Fruit fly (Drosophila melanogaster) whole organism, wandering third instar larva: ENCODE results near the gene Sfp77F.

Source experiments
- Abd-B ChIP-seq: fragments of >200 bp; optimal IDR thresholded peaks from 2 replicates; lab custom pipeline; 2017; ENCODE audit warnings: missing biosample characterization, missing genetic modification characterization
- CG32264 ChIP-seq: fragments of 200-800 bp; sonication (Bioruptor generic); optimal IDR thresholded peaks from 2 replicates; lab custom pipeline; 2016; ENCODE audit warnings: missing biosample characterization, missing genetic modification characterization
- CG9705 ChIP-seq: fragments of 200-800 bp; sonication (Bioruptor generic); optimal IDR thresholded peaks from 2 replicates; lab custom pipeline; 2018; ENCODE audit warnings: missing biosample characterization, mild to moderate bottlenecking, missing genetic modification characterization
- CrebA ChIP-seq: fragments of 200-800 bp; sonication (Bioruptor generic); optimal IDR thresholded peaks from 2 replicates; lab custom pipeline; 2016; ENCODE audit warnings: missing biosample characterization, mild to moderate bottlenecking, missing genetic modification characterization, borderline replicate concordance
- Dfd ChIP-seq: fragments of >200 bp; optimal IDR thresholded peaks from 2 replicates; lab custom pipeline; 2017; ENCODE audit warnings: missing biosample characterization, missing genetic modification characterization
- Dif ChIP-seq: fragments of 200-275, 200-300 bp; sonication (Bioruptor generic); optimal IDR thresholded peaks from 2 replicates; lab custom pipeline; 2018; ENCODE audit warnings: missing biosample characterization, missing genetic modification characterization; ENCODE audit not compliant: partially characterized antibody
- GATAd ChIP-seq: sonication (Bioruptor generic); optimal IDR thresholded peaks from 2 replicates; lab custom pipeline; 2016; ENCODE audit warnings: missing biosample characterization, missing genetic modification characterization
- HLH106 ChIP-seq: fragments of 200-800 bp; optimal IDR thresholded peaks from 3 replicates; lab custom pipeline; 2019; ENCODE audit warnings: missing biosample characterization, mild to moderate bottlenecking, missing genetic modification characterization, moderate library complexity
- Hnf4 ChIP-seq: fragments of 200-800 bp; sonication (Bioruptor generic); optimal IDR thresholded peaks from 2 replicates; lab custom pipeline; 2016; ENCODE audit warnings: missing biosample characterization, mild to moderate bottlenecking, missing genetic modification characterization
- Hr78 ChIP-seq: fragments of >200 bp; optimal IDR thresholded peaks from 2 replicates; lab custom pipeline; 2017; ENCODE audit warnings: missing biosample characterization, missing genetic modification characterization
- Hr83 ChIP-seq: fragments of 200-300 bp; sonication (Bioruptor generic); optimal IDR thresholded peaks from 2 replicates; lab custom pipeline; 2016; ENCODE audit warnings: missing biosample characterization, mild to moderate bottlenecking, missing genetic modification characterization, moderate library complexity; ENCODE audit not compliant: poor library complexity, severe bottlenecking
- Jra ChIP-seq: sonication (Bioruptor generic); optimal IDR thresholded peaks from 2 replicates; lab custom pipeline; 2016; ENCODE audit warnings: missing biosample characterization, missing genetic modification characterization
- Mio ChIP-seq: sonication (Bioruptor generic); optimal IDR thresholded peaks from 2 replicates; lab custom pipeline; 2016; ENCODE audit warnings: missing biosample characterization, missing genetic modification characterization
- Myc ChIP-seq: fragments of >200 bp; optimal IDR thresholded peaks from 2 replicates; lab custom pipeline; 2017
- N ChIP-seq: fragments of >200 bp; optimal IDR thresholded peaks from 2 replicates; lab custom pipeline; 2018; ENCODE audit warnings: missing biosample characterization, missing external identifiers, missing genetic modification characterization
- OdsH ChIP-seq: fragments of 200-800 bp; sonication (Bioruptor generic); optimal IDR thresholded peaks from 2 replicates; lab custom pipeline; 2016; ENCODE audit warnings: missing biosample characterization, mild to moderate bottlenecking, missing genetic modification characterization
- Rel ChIP-seq, 2 experiments: fragments of 200-800 bp; sonication (Bioruptor generic) in 1 of 2; optimal IDR thresholded peaks; 2 replicates in 1 of 2; 3 replicates in 1 of 2; lab custom pipeline; 2016 to 2019; ENCODE audit warnings: mild to moderate bottlenecking in 2 of 2, missing biosample characterization in 2 of 2, missing genetic modification characterization in 2 of 2, moderate library complexity in 1 of 2
- Sp1 ChIP-seq: fragments of 200-800 bp; sonication (Bioruptor generic); optimal IDR thresholded peaks from 3 replicates; lab custom pipeline; 2019; ENCODE audit warnings: missing biosample characterization, mild to moderate bottlenecking, missing genetic modification characterization, moderate library complexity
- Vsx2 ChIP-seq: fragments of 200-300, 225-300 bp; sonication (Bioruptor generic); optimal IDR thresholded peaks from 2 replicates; lab custom pipeline; 2018; ENCODE audit warnings: missing biosample characterization, missing genetic modification characterization; ENCODE audit not compliant: partially characterized antibody
- br ChIP-seq: fragments of 200-800 bp; sonication (Bioruptor generic); optimal IDR thresholded peaks from 2 replicates; lab custom pipeline; 2016; ENCODE audit warnings: missing biosample characterization, missing genetic modification characterization
- brk ChIP-seq: fragments of 200-800 bp; sonication (Bioruptor generic); optimal IDR thresholded peaks from 2 replicates; lab custom pipeline; 2016; ENCODE audit warnings: missing biosample characterization, mild to moderate bottlenecking, missing genetic modification characterization
- dl ChIP-seq, 2 experiments: fragments of 175-275, 200-275 bp in 1 of 2; fragments of 200-275 bp in 1 of 2; sonication (Bioruptor generic); optimal IDR thresholded peaks; lab custom pipeline; 2018; ENCODE audit warnings: mild to moderate bottlenecking in 2 of 2, missing biosample characterization in 2 of 2, missing genetic modification characterization in 2 of 2, moderate library complexity in 2 of 2; ENCODE audit not compliant: partially characterized antibody in 2 of 2, insufficient read depth in 1 of 2
- dmrt93B ChIP-seq: fragments of 200-800 bp; sonication (Bioruptor generic); optimal IDR thresholded peaks from 2 replicates; lab custom pipeline; 2018; ENCODE audit warnings: missing biosample characterization, mild to moderate bottlenecking, missing genetic modification characterization
- dsf ChIP-seq: sonication (Bioruptor generic); optimal IDR thresholded peaks from 2 replicates; lab custom pipeline; 2016; ENCODE audit warnings: missing biosample characterization, missing genetic modification characterization, borderline replicate concordance
- ey ChIP-seq: fragments of 200-800 bp; sonication (Bioruptor generic); optimal IDR thresholded peaks from 2 replicates; lab custom pipeline; 2016; ENCODE audit warnings: missing biosample characterization, missing genetic modification characterization
- foxo ChIP-seq, 2 experiments: fragments of 200-800 bp; sonication (Bioruptor generic); optimal IDR thresholded peaks; 2 replicates in 1 of 2; 3 replicates in 1 of 2; lab custom pipeline; 2016 to 2017; ENCODE audit warnings: missing biosample characterization in 2 of 2, missing genetic modification characterization in 2 of 2
- fru ChIP-seq: fragments of 200-800 bp; sonication (Bioruptor generic); optimal IDR thresholded peaks from 3 replicates; lab custom pipeline; 2016; ENCODE audit warnings: missing biosample characterization, mild to moderate bottlenecking, missing genetic modification characterization
- h ChIP-seq: fragments of 200-800 bp; sonication (Bioruptor generic); optimal IDR thresholded peaks from 3 replicates; lab custom pipeline; 2016; ENCODE audit warnings: missing biosample characterization, mild to moderate bottlenecking, missing genetic modification characterization
- jim ChIP-seq: fragments of 175-275, 200-325 bp; sonication (Bioruptor generic); optimal IDR thresholded peaks from 2 replicates; lab custom pipeline; 2016; ENCODE audit warnings: missing biosample characterization, mild to moderate bottlenecking, missing genetic modification characterization
- lola ChIP-seq: fragments of >200 bp; optimal IDR thresholded peaks from 2 replicates; lab custom pipeline; 2017; ENCODE audit warnings: missing biosample characterization, missing genetic modification characterization
- pan ChIP-seq: fragments of >200 bp; optimal IDR thresholded peaks from 2 replicates; lab custom pipeline; 2017
- psq ChIP-seq: fragments of 200-800 bp; sonication (Bioruptor generic); optimal IDR thresholded peaks from 3 replicates; lab custom pipeline; 2017; ENCODE audit warnings: missing biosample characterization, mild to moderate bottlenecking, missing genetic modification characterization, moderate library complexity
- rgr ChIP-seq: fragments of 200-800 bp; sonication (Bioruptor generic); optimal IDR thresholded peaks from 3 replicates; lab custom pipeline; 2016; ENCODE audit warnings: missing biosample characterization, mild to moderate bottlenecking, missing genetic modification characterization
- sage ChIP-seq: fragments of 200-800 bp; sonication (Bioruptor generic); optimal IDR thresholded peaks from 2 replicates; lab custom pipeline; 2016; ENCODE audit warnings: missing biosample characterization, mild to moderate bottlenecking, missing genetic modification characterization
- sv ChIP-seq: fragments of 200-800 bp; sonication (Bioruptor generic); optimal IDR thresholded peaks from 3 replicates; lab custom pipeline; 2016; ENCODE audit warnings: missing biosample characterization, missing genetic modification characterization
- tai ChIP-seq: sonication (Bioruptor generic); optimal IDR thresholded peaks from 2 replicates; lab custom pipeline; 2016; ENCODE audit warnings: missing biosample characterization, missing genetic modification characterization
- usp ChIP-seq: fragments of >200 bp; optimal IDR thresholded peaks from 2 replicates; lab custom pipeline; 2017; ENCODE audit warnings: missing biosample characterization, missing genetic modification characterization
- woc ChIP-seq: sonication (Bioruptor generic); optimal IDR thresholded peaks from 2 replicates; lab custom pipeline; 2016; ENCODE audit warnings: missing biosample characterization, mild to moderate bottlenecking, missing genetic modification characterization

Sfp77F gene

dm6 chr3L:20933706-20934105, 36.5 kb upstream of the Sfp77F start:
- TF ChIP-seq sage (GFP tag; lab: Kevin White, UChicago) (no peak), GATAd (GFP tag; lab: Kevin White, UChicago) (no peak), dsf (GFP tag; lab: Kevin White, UChicago) (no peak), Hr78 (GFP tag; lab: Kevin White, UChicago) (no peak), dl (GFP tag; optimal IDR thresholded peaks at IDR 0.05; lab: Kevin White, UChicago; ENCODE audit: insufficient read depth in 1 of 2, partially characterized antibody in 2 of 2) (no peak), br (peak; percentile 21), fru (GFP tag; lab: Kevin White, UChicago) (peak; percentile 34), Rel (GFP tag; optimal IDR thresholded peaks at IDR 0.05; lab: Kevin White, UChicago) (no peak), Rel (tag; optimal IDR thresholded peaks at IDR 0.05; lab: Kevin White, UChicago) (no peak), Abd-B (GFP tag; lab: Kevin White, UChicago) (no peak), foxo (GFP tag; optimal IDR thresholded peaks at IDR 0.05; lab: Kevin White, UChicago) (peak in 1 of 2 experiments; percentile 24), CG9705 (no peak), HLH106 (tag; lab: Kevin White, UChicago) (peak; percentile 36), Jra (GFP tag; lab: Kevin White, UChicago) (no peak), Sp1 (GFP tag; lab: Kevin White, UChicago) (peak; percentile 10), h (peak; percentile 27), woc (GFP tag; lab: Kevin White, UChicago) (peak; percentile 48), sv (GFP tag; lab: Kevin White, UChicago) (no peak), jim (GFP tag; lab: Kevin White, UChicago) (no peak), rgr (GFP tag; lab: Kevin White, UChicago) (peak; percentile 19), CG32264 (GFP tag; lab: Kevin White, UChicago) (no peak), OdsH (no peak), N (GFP tag; lab: Kevin White, UChicago) (no peak), brk (GFP tag; lab: Kevin White, UChicago) (no peak), CrebA (GFP tag; lab: Kevin White, UChicago) (no peak), ey (GFP tag; lab: Kevin White, UChicago) (peak; percentile 32), Hnf4 (GFP tag; lab: Kevin White, UChicago) (no peak), Dfd (GFP tag; lab: Kevin White, UChicago) (peak; percentile 13), usp (no peak), Myc (lab: Kevin White, UChicago) (no peak), psq (GFP tag; lab: Kevin White, UChicago) (no peak), dmrt93B (GFP tag; lab: Kevin White, UChicago) (no peak), lola (GFP tag; lab: Kevin White, UChicago) (no peak), tai (no peak), Dif (no peak), pan (lab: Kevin White, UChicago) (no peak), Vsx2 (no peak), Hr83 (GFP tag; lab: Kevin White, UChicago) (no peak), Mio (GFP tag; lab: Kevin White, UChicago) (no peak)

- TF ChIP-seq foxo (GFP tag; optimal IDR thresholded peaks at IDR 0.05; lab: Kevin White, UChicago) (no peak), lola (GFP tag; lab: Kevin White, UChicago) (no peak), CG9705 (no peak), Hnf4 (GFP tag; lab: Kevin White, UChicago) (no peak), brk (GFP tag; lab: Kevin White, UChicago) (no peak)
Observed at dm6 chr3L:20932556-20932955, 35.3 kb upstream of the Sfp77F start.

- TF ChIP-seq Sp1 (GFP tag; lab: Kevin White, UChicago) (no peak), sage (GFP tag; lab: Kevin White, UChicago) (no peak)
Observed at dm6 chr3L:20931510-20931909, 34.3 kb upstream of the Sfp77F start.
